Worm (Caenorhabditis elegans) whole organism, early embryonic: Measurements from ENCODE around the gene rgef-1.

Source experiments
- B0310.2 ChIP-seq: sonication (generic microtip); optimal IDR thresholded peaks from 2 replicates; lab custom pipeline; 2016; ENCODE audit warnings: mild to moderate bottlenecking, missing genetic modification characterization, missing compliant biosample characterization
- aly-1 ChIP-seq: sonication (generic microtip); optimal IDR thresholded peaks from 2 replicates; lab custom pipeline; 2016; ENCODE audit warnings: missing genetic modification characterization, missing compliant biosample characterization
- ama-1 ChIP-seq: fragments of 150-350 bp; optimal IDR thresholded peaks from 2 replicates; lab custom pipeline; 2014
- ceh-13 ChIP-seq: fragments of 200-800 bp; sonication (Bioruptor generic); optimal IDR thresholded peaks from 2 replicates; lab custom pipeline; 2018; ENCODE audit warnings: mild to moderate bottlenecking, missing genetic modification characterization, missing compliant biosample characterization
- ceh-36 ChIP-seq: sonication (generic microtip); optimal IDR thresholded peaks from 2 replicates; lab custom pipeline; 2016; ENCODE audit warnings: missing genetic modification characterization, inconsistent platforms, missing compliant biosample characterization
- flt-1 ChIP-seq: fragments of 200-800 bp; sonication (Bioruptor generic); IDR thresholded peaks from 2 replicates; pipeline ENCODE4 v1.3.6; 2022; ENCODE audit warnings: missing genetic modification characterization, missing compliant biosample characterization
- hmbx-1 ChIP-seq: sonication (generic microtip); optimal IDR thresholded peaks from 2 replicates; lab custom pipeline; 2016; ENCODE audit warnings: mild to moderate bottlenecking, missing genetic modification characterization, missing compliant biosample characterization
- hmg-4 ChIP-seq: fragments of 200-800 bp; sonication (Bioruptor generic); optimal IDR thresholded peaks from 2 replicates; lab custom pipeline; 2018; ENCODE audit warnings: mild to moderate bottlenecking, missing genetic modification characterization, missing compliant biosample characterization
- hnd-1 ChIP-seq: sonication (generic microtip); optimal IDR thresholded peaks from 2 replicates; lab custom pipeline; 2016; ENCODE audit warnings: missing genetic modification characterization, missing compliant biosample characterization
- pes-1 ChIP-seq: fragments of 200-800 bp; sonication (Bioruptor generic); IDR thresholded peaks from 2 replicates; pipeline ENCODE4 v1.3.6; 2022; ENCODE audit warnings: missing genetic modification reagents, missing genetic modification characterization, missing compliant biosample characterization
- sea-1 ChIP-seq: fragments of 200-800 bp; sonication (Bioruptor generic); conservative IDR thresholded peaks from 2 replicates; pipeline ENCODE4 v1.3.6; 2022; ENCODE audit warnings: missing genetic modification characterization, missing compliant biosample characterization
- tbx-37 ChIP-seq: fragments of 200-800 bp; sonication (Bioruptor generic); conservative IDR thresholded peaks from 2 replicates; pipeline ENCODE4 v1.3.6; 2022; ENCODE audit warnings: missing genetic modification reagents, missing genetic modification characterization, missing compliant biosample characterization

ce11 chrV:9516280-9516679 is 45.2 kb downstream of the rgef-1 start:
- TF ChIP-seq ceh-13 (GFP tag; lab: Kevin White, UChicago) (no peak), ceh-36 (tag; lab: Kevin White, UChicago) (no peak), aly-1 (no peak), ama-1 (lab: Kevin White, UChicago) (no peak), tbx-37 (GFP tag; lab: Robert Waterston, UW) (no peak), hnd-1 (tag; lab: Kevin White, UChicago) (no peak), hmg-4 (no peak), B0310.2 (tag; lab: Kevin White, UChicago) (no peak), flt-1 (GFP tag; lab: Robert Waterston, UW) (no peak), sea-1 (GFP tag; lab: Robert Waterston, UW) (no peak), hmbx-1 (tag; lab: Kevin White, UChicago) (no peak), pes-1 (GFP tag; lab: Robert Waterston, UW) (no peak)
